Worm (Caenorhabditis elegans): Measurements from ENCODE around the gene Y60A3A.16.

DNA sequence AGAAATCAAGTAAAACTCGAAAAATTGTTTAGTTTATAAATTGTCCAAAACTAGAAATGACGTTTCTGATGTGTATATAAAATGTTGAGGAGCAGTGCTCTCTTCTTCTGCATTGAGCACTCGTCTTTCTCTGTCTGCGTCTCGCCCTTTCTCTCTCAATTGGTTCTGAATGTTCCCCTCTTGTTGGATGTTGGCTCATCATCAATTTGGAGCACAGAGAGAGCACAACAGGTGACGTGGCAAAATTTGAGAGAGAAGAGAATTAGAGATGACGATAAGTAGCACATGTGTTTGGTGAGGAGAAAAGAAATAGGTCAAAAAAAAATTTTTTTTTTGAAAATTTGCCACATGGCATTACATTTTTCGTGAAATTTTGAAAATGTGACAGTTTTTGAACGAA lies 25.0 kb downstream of the Y60A3A.16 start:
- TF ChIP-seq lin-32 (GFP tag; optimal IDR thresholded peaks at IDR 0.05) (no peak), lin-13 (tag; optimal IDR thresholded peaks at IDR 0.05) (no peak), pha-4 (tag; optimal IDR thresholded peaks at IDR 0.05) (no peak), mep-1 (tag; optimal IDR thresholded peaks at IDR 0.05) (peak; percentile 50), ztf-11 (tag; optimal IDR thresholded peaks at IDR 0.05) (no peak), sptf-1 (tag; optimal IDR thresholded peaks at IDR 0.05) (no peak), nhr-12 (tag; optimal IDR thresholded peaks at IDR 0.05) (no peak), flh-1 (GFP tag; optimal IDR thresholded peaks at IDR 0.05) (no peak), ceh-43 (GFP tag; optimal IDR thresholded peaks at IDR 0.05) (no peak)

Measured in whole organism, mixed stage, embryonic.